Fruit fly (Drosophila melanogaster) whole organism, embryonic: ENCODE measurements around the gene CG34242.

Experiments used
- Ada2b ChIP-seq: fragments of 200-800 bp; sonication (Bioruptor generic); IDR thresholded peaks from 2 replicates; pipeline ENCODE4 v1.3.6; 2022; ENCODE audit warnings: missing biosample characterization, missing genetic modification characterization
- Atf3 ChIP-seq: fragments of 200-800 bp; sonication (Bioruptor generic); optimal IDR thresholded peaks from 3 replicates; lab custom pipeline; 2016; ENCODE audit warnings: missing biosample characterization, missing genetic modification characterization
- BEAF-32 ChIP-seq: fragments of 200-800 bp; sonication (Bioruptor generic); optimal IDR thresholded peaks from 3 replicates; lab custom pipeline; 2017; ENCODE audit warnings: missing biosample characterization, missing genetic modification characterization, mild to moderate bottlenecking, moderate library complexity, missing genetic modification reagents
- CG10147 ChIP-seq: fragments of 200-800 bp; sonication (Bioruptor generic); optimal IDR thresholded peaks from 2 replicates; lab custom pipeline; 2019; ENCODE audit warnings: missing biosample characterization, mild to moderate bottlenecking, missing genetic modification characterization, moderate library complexity
- CG10321 ChIP-seq: fragments of 200-800 bp; sonication (Bioruptor generic); IDR thresholded peaks from 2 replicates; pipeline ENCODE4 v1.3.6; 2022; ENCODE audit warnings: missing biosample characterization, missing genetic modification characterization
- CG11247 ChIP-seq: fragments of 200-800 bp; sonication (Bioruptor generic); IDR thresholded peaks from 2 replicates; pipeline ENCODE4 v1.3.6; 2022; ENCODE audit warnings: missing biosample characterization, missing genetic modification characterization
- CG12071 ChIP-seq: fragments of 200-800 bp; sonication (Bioruptor generic); optimal IDR thresholded peaks from 3 replicates; lab custom pipeline; 2018; ENCODE audit warnings: missing biosample characterization, mild to moderate bottlenecking, missing genetic modification characterization
- CG13296 ChIP-seq: fragments of 200-800 bp; sonication (Bioruptor generic); optimal IDR thresholded peaks from 3 replicates; lab custom pipeline; 2018; ENCODE audit warnings: missing biosample characterization, mild to moderate bottlenecking, missing genetic modification characterization
- CG13424 ChIP-seq: fragments of 200-800 bp; sonication (Bioruptor generic); optimal IDR thresholded peaks from 2 replicates; lab custom pipeline; 2019; ENCODE audit warnings: missing biosample characterization, mild to moderate bottlenecking, missing genetic modification characterization, moderate library complexity
- CG14860 ChIP-seq: fragments of 200-800 bp; sonication (Bioruptor generic); IDR thresholded peaks from 3 replicates; pipeline ENCODE4 v1.3.6; 2022; ENCODE audit warnings: missing biosample characterization, missing genetic modification characterization; ENCODE audit not compliant: partially characterized antibody
- CG15011 ChIP-seq: fragments of 200-800 bp; sonication (Bioruptor generic); optimal IDR thresholded peaks from 3 replicates; lab custom pipeline; 2018; ENCODE audit warnings: missing biosample characterization, mild to moderate bottlenecking, missing genetic modification characterization
- CG1602 ChIP-seq: fragments of 200-800 bp; sonication (Bioruptor generic); optimal IDR thresholded peaks from 3 replicates; lab custom pipeline; 2016; ENCODE audit warnings: missing biosample characterization, missing genetic modification characterization
- CG16815 ChIP-seq: fragments of 200-800 bp; sonication (Bioruptor generic); optimal IDR thresholded peaks from 3 replicates; lab custom pipeline; 2017; ENCODE audit warnings: missing biosample characterization, mild to moderate bottlenecking, missing genetic modification characterization
- CG17912 ChIP-seq: fragments of 200-800 bp; sonication (Bioruptor generic); optimal IDR thresholded peaks from 2 replicates; lab custom pipeline; 2018; ENCODE audit warnings: missing biosample characterization, mild to moderate bottlenecking, missing genetic modification characterization
- CG3407 ChIP-seq: fragments of 200-800 bp; sonication (Bioruptor generic); optimal IDR thresholded peaks from 2 replicates; lab custom pipeline; 2018; ENCODE audit warnings: missing biosample characterization, mild to moderate bottlenecking, missing genetic modification characterization
- CG4707 ChIP-seq: fragments of 200-800 bp; sonication (Bioruptor generic); optimal IDR thresholded peaks from 2 replicates; lab custom pipeline; 2018; ENCODE audit warnings: missing biosample characterization, mild to moderate bottlenecking, missing genetic modification characterization, moderate library complexity
- CG6683 ChIP-seq: fragments of 200-800 bp; sonication (Bioruptor generic); optimal IDR thresholded peaks from 2 replicates; lab custom pipeline; 2017; ENCODE audit warnings: missing biosample characterization, mild to moderate bottlenecking, missing genetic modification characterization, missing genetic modification reagents
- CG6813 ChIP-seq: fragments of 200-800 bp; sonication (Bioruptor generic); optimal IDR thresholded peaks from 2 replicates; lab custom pipeline; 2017; ENCODE audit warnings: missing biosample characterization, missing genetic modification characterization, mild to moderate bottlenecking, moderate library complexity, missing genetic modification reagents
- CG6854 ChIP-seq: fragments of 200-800 bp; sonication (Bioruptor generic); optimal IDR thresholded peaks from 3 replicates; lab custom pipeline; 2017; ENCODE audit warnings: missing biosample characterization, mild to moderate bottlenecking, missing genetic modification characterization
- CG7928 ChIP-seq: fragments of 200-800 bp; sonication (Bioruptor generic); optimal IDR thresholded peaks from 2 replicates; lab custom pipeline; 2017; ENCODE audit warnings: missing biosample characterization, mild to moderate bottlenecking, missing genetic modification characterization
- Deaf1 ChIP-seq: fragments of 200-800 bp; optimal IDR thresholded peaks from 3 replicates; lab custom pipeline; 2019; ENCODE audit warnings: missing biosample characterization, mild to moderate bottlenecking, missing genetic modification characterization, moderate library complexity
- Doc3 ChIP-seq: fragments of 200-800 bp; sonication (Bioruptor generic); IDR thresholded peaks from 3 replicates; pipeline ENCODE4 v1.3.6; 2022; ENCODE audit warnings: missing biosample characterization, missing genetic modification characterization; ENCODE audit not compliant: partially characterized antibody
- Eip74EF ChIP-seq, 2 experiments: fragments of 200-800 bp in 1 of 2; fragments of >200 bp in 1 of 2; sonication (Bioruptor generic) in 1 of 2; optimal IDR thresholded peaks; 2 replicates each; lab custom pipeline; 2017 to 2019; ENCODE audit warnings: missing biosample characterization in 2 of 2, missing genetic modification characterization in 2 of 2, mild to moderate bottlenecking in 1 of 2, moderate library complexity in 1 of 2
- Ets65A ChIP-seq: fragments of 200-800 bp; sonication (Bioruptor generic); peaks from one replicate; lab custom pipeline; 2016; ENCODE audit warnings: missing biosample characterization, missing genetic modification characterization
- Hr51 ChIP-seq, 2 experiments: fragments of 200-800 bp; sonication (Bioruptor generic); optimal IDR thresholded peaks; 2 replicates in 1 of 2; 3 replicates in 1 of 2; lab custom pipeline; 2016 to 2018; ENCODE audit warnings: missing biosample characterization in 2 of 2, missing genetic modification characterization in 2 of 2, mild to moderate bottlenecking in 1 of 2, moderate library complexity in 1 of 2
- Jarid2 ChIP-seq: fragments of 200-800 bp; sonication (Bioruptor generic); optimal IDR thresholded peaks from 3 replicates; lab custom pipeline; 2017; ENCODE audit warnings: mild to moderate bottlenecking, missing biosample characterization, missing genetic modification reagents, missing genetic modification characterization
- MBD-R2 ChIP-seq: fragments of 200-800 bp; sonication (Bioruptor generic); IDR thresholded peaks from 2 replicates; pipeline ENCODE4 v1.3.6; 2022; ENCODE audit warnings: missing biosample characterization, missing genetic modification characterization
- Side ChIP-seq: fragments of 200-800 bp; sonication (Bioruptor generic); optimal IDR thresholded peaks from 2 replicates; lab custom pipeline; 2016; ENCODE audit warnings: missing biosample characterization, missing genetic modification characterization
- Sox100B ChIP-seq: fragments of 200-800 bp; sonication (Bioruptor generic); optimal IDR thresholded peaks from 3 replicates; lab custom pipeline; 2018; ENCODE audit warnings: missing biosample characterization, mild to moderate bottlenecking, missing genetic modification characterization
- chinmo ChIP-seq: fragments of 200-800 bp; sonication (Bioruptor generic); IDR thresholded peaks from 4 replicates; pipeline ENCODE4 v1.3.6; 2022; ENCODE audit warnings: missing biosample characterization, missing genetic modification characterization; ENCODE audit not compliant: partially characterized antibody
- dmrt11E ChIP-seq: fragments of 200-800 bp; sonication (Bioruptor generic); optimal IDR thresholded peaks from 3 replicates; lab custom pipeline; 2018; ENCODE audit warnings: missing biosample characterization, mild to moderate bottlenecking, missing genetic modification characterization, moderate library complexity
- fd102C ChIP-seq: fragments of 200-800 bp; sonication (Bioruptor generic); optimal IDR thresholded peaks from 2 replicates; lab custom pipeline; 2018; ENCODE audit warnings: missing biosample characterization, mild to moderate bottlenecking, missing genetic modification characterization, moderate library complexity
- fu2 ChIP-seq: fragments of 200-800 bp; sonication (Bioruptor generic); optimal IDR thresholded peaks from 2 replicates; lab custom pipeline; 2016; ENCODE audit warnings: missing biosample characterization, missing genetic modification characterization
- gcm ChIP-seq: fragments of 200-800 bp; sonication (Bioruptor generic); optimal IDR thresholded peaks from 2 replicates; lab custom pipeline; 2019; ENCODE audit warnings: missing biosample characterization, mild to moderate bottlenecking, missing genetic modification characterization, moderate library complexity
- hbn ChIP-seq: fragments of 200-800 bp; sonication (Bioruptor generic); IDR thresholded peaks from 2 replicates; pipeline ENCODE4 v1.3.6; 2022; ENCODE audit warnings: missing biosample characterization, missing genetic modification characterization; ENCODE audit not compliant: partially characterized antibody
- inv ChIP-seq: fragments of 200-800 bp; sonication (Bioruptor generic); IDR thresholded peaks from 2 replicates; pipeline ENCODE4 v1.3.6; 2022; ENCODE audit warnings: missing biosample characterization, missing genetic modification characterization; ENCODE audit not compliant: partially characterized antibody
- jumu ChIP-seq: fragments of 200-800 bp; sonication (Bioruptor generic); optimal IDR thresholded peaks from 3 replicates; lab custom pipeline; 2016; ENCODE audit warnings: missing biosample characterization, missing genetic modification characterization
- kay ChIP-seq: fragments of 200-800 bp; sonication (Bioruptor generic); optimal IDR thresholded peaks from 2 replicates; lab custom pipeline; 2016; ENCODE audit warnings: missing biosample characterization, missing genetic modification characterization
- nerfin-2 ChIP-seq: fragments of 200-800 bp; sonication (Bioruptor generic); IDR thresholded peaks from 2 replicates; pipeline ENCODE4 v1.3.6; 2022; ENCODE audit warnings: missing biosample characterization, missing genetic modification characterization; ENCODE audit not compliant: partially characterized antibody
- odd ChIP-seq: fragments of 200-800 bp; sonication (Bioruptor generic); optimal IDR thresholded peaks from 2 replicates; lab custom pipeline; 2017; ENCODE audit warnings: missing biosample characterization, mild to moderate bottlenecking, missing genetic modification characterization
- prd ChIP-seq, 3 experiments: fragments of >200 bp in 2 of 3; fragments of 200-800 bp in 1 of 3; sonication (Bioruptor generic) in 1 of 3; optimal IDR thresholded peaks in 2 of 3; IDR thresholded peaks in 1 of 3; 2 replicates in 2 of 3; 3 replicates in 1 of 3; pipeline versions ENCODE4 v1.3.6 to Lab custom; 2017 to 2022; ENCODE audit warnings: missing biosample characterization in 1 of 3, missing genetic modification characterization in 1 of 3
- repo ChIP-seq: fragments of 200-800 bp; sonication (Bioruptor generic); optimal IDR thresholded peaks from 2 replicates; lab custom pipeline; 2016; ENCODE audit warnings: missing biosample characterization, missing genetic modification characterization
- schlank ChIP-seq: fragments of 200-800 bp; sonication (Bioruptor generic); optimal IDR thresholded peaks from 2 replicates; lab custom pipeline; 2018; ENCODE audit warnings: missing biosample characterization, mild to moderate bottlenecking, missing genetic modification characterization
- sug ChIP-seq: fragments of 200-800 bp; optimal IDR thresholded peaks from 2 replicates; lab custom pipeline; 2019; ENCODE audit warnings: missing biosample characterization, mild to moderate bottlenecking, missing genetic modification characterization, moderate library complexity
- tap ChIP-seq: fragments of 200-800 bp; optimal IDR thresholded peaks from 3 replicates; lab custom pipeline; 2019; ENCODE audit warnings: missing biosample characterization, mild to moderate bottlenecking, missing genetic modification characterization, moderate library complexity
- tx ChIP-seq: fragments of 200-800 bp; sonication (Bioruptor generic); optimal IDR thresholded peaks from 2 replicates; lab custom pipeline; 2016; ENCODE audit warnings: missing biosample characterization, missing genetic modification characterization
- wor ChIP-seq: fragments of 200-800 bp; sonication (Bioruptor generic); IDR thresholded peaks from 2 replicates; pipeline ENCODE4 v1.3.6; 2022; ENCODE audit warnings: missing biosample characterization, missing genetic modification characterization
- zen2 ChIP-seq: fragments of 200-800 bp; sonication (Bioruptor generic); IDR thresholded peaks from 3 replicates; pipeline ENCODE4 v1.3.6; 2022; ENCODE audit warnings: missing biosample characterization, missing genetic modification characterization; ENCODE audit not compliant: partially characterized antibody

The CG34242 gene

dm6 chr3L:12523941-12524340, 9.9 kb upstream of the CG34242 start, which contains the start of the genes ver and Gcn5 (continued):
- TF ChIP-seq CG13424 (tag; lab: Kevin White, UChicago) (peak; percentile 92), tap (tag; lab: Kevin White, UChicago) (peak; percentile 88), CG15011 (GFP tag; lab: Kevin White, UChicago) (peak; percentile 74), CG10147 (GFP tag; lab: Kevin White, UChicago) (peak; percentile 90), CG11247 (peak; percentile 95), Jarid2 (GFP tag; lab: Kevin White, UChicago) (peak; percentile 61), CG16815 (GFP tag; lab: Kevin White, UChicago) (peak; percentile 89), CG7928 (GFP tag; lab: Kevin White, UChicago) (peak; percentile 79), gcm (GFP tag; lab: Kevin White, UChicago) (peak; percentile 88), Ada2b (peak; percentile 92), CG14860 (GFP tag; lab: Robert Waterston, UW) (no peak), Atf3 (GFP tag; lab: Kevin White, UChicago) (peak; percentile 65), dmrt11E (tag; lab: Kevin White, UChicago) (peak; percentile 84), Eip74EF (GFP tag; optimal IDR thresholded peaks at IDR 0.05; lab: Kevin White, UChicago) (peak in 1 of 2 experiments; percentile 81), BEAF-32 (GFP tag; lab: Kevin White, UChicago) (peak; percentile 39), CG10321 (GFP tag; lab: Robert Waterston, UW) (peak; percentile 72), repo (GFP tag; lab: Kevin White, UChicago) (peak; percentile 49), sug (tag; lab: Kevin White, UChicago) (peak; percentile 84), CG6813 (GFP tag; lab: Kevin White, UChicago) (peak; percentile 83), CG17912 (GFP tag; lab: Kevin White, UChicago) (peak; percentile 72), inv (no peak), CG13296 (GFP tag; lab: Kevin White, UChicago) (peak; percentile 92), MBD-R2 (GFP tag; lab: Robert Waterston, UW) (peak; percentile 87), CG1602 (GFP tag; lab: Kevin White, UChicago) (peak; percentile 92), zen2 (no peak), fu2 (GFP tag; lab: Kevin White, UChicago) (peak; percentile 77), odd (GFP tag; lab: Kevin White, UChicago) (peak; percentile 82), Deaf1 (tag; lab: Kevin White, UChicago) (peak; percentile 67), jumu (GFP tag; lab: Kevin White, UChicago) (peak; percentile 78), schlank (tag; lab: Kevin White, UChicago) (peak; percentile 73), hbn (GFP tag; lab: Robert Waterston, UW) (no peak), tx (GFP tag; lab: Kevin White, UChicago) (peak; percentile 83), Side (GFP tag; lab: Kevin White, UChicago) (peak; percentile 78), Sox100B (GFP tag; lab: Kevin White, UChicago) (peak; percentile 91), fd102C (GFP tag; lab: Kevin White, UChicago) (no peak), prd (optimal IDR thresholded peaks at IDR 0.05; lab: Kevin White, UChicago) (no peak), prd (GFP tag; IDR thresholded peaks at IDR 0.05; lab: Robert Waterston, UW) (peak; percentile 97), CG3407 (GFP tag; lab: Kevin White, UChicago) (peak; percentile 75), nerfin-2 (GFP tag; lab: Robert Waterston, UW) (no peak), wor (peak; percentile 88), chinmo (no peak), Ets65A (peak; percentile 98), CG6854 (GFP tag; lab: Kevin White, UChicago) (peak; percentile 76), CG6683 (GFP tag; lab: Kevin White, UChicago) (peak; percentile 72), kay (GFP tag; lab: Kevin White, UChicago) (peak; percentile 62), Hr51 (GFP tag; optimal IDR thresholded peaks at IDR 0.05; lab: Kevin White, UChicago) (peak; percentile 81 to 94), Doc3 (GFP tag; lab: Robert Waterston, UW) (no peak), CG4707 (GFP tag; lab: Kevin White, UChicago) (peak; percentile 65), CG12071 (GFP tag; lab: Kevin White, UChicago) (peak; percentile 80)
